Fruit fly (Drosophila melanogaster) whole organism, embryonic: ENCODE measurements around the gene Cont.

ENCODE experiments used
- Atf3 ChIP-seq: fragments of 200-800 bp; sonication (Bioruptor generic); optimal IDR thresholded peaks from 3 replicates; lab custom pipeline; 2016; ENCODE audit warnings: missing biosample characterization, missing genetic modification characterization
- CG10274 ChIP-seq: fragments of 200-800 bp; sonication (Bioruptor generic); optimal IDR thresholded peaks from 3 replicates; lab custom pipeline; 2017; ENCODE audit warnings: missing biosample characterization, mild to moderate bottlenecking, missing genetic modification characterization
- CG10543 ChIP-seq: fragments of 200-800 bp; sonication (Bioruptor generic); optimal IDR thresholded peaks from 3 replicates; lab custom pipeline; 2017; ENCODE audit warnings: missing biosample characterization, mild to moderate bottlenecking, missing genetic modification characterization, moderate library complexity
- CG12155 ChIP-seq: fragments of 200-800 bp; sonication (Bioruptor generic); optimal IDR thresholded peaks from 3 replicates; lab custom pipeline; 2016; ENCODE audit warnings: missing biosample characterization, missing genetic modification characterization
- CG12391 ChIP-seq: fragments of 200-800 bp; sonication (Bioruptor generic); optimal IDR thresholded peaks from 3 replicates; lab custom pipeline; 2018; ENCODE audit warnings: missing biosample characterization, mild to moderate bottlenecking, missing genetic modification characterization, moderate library complexity
- CG15011 ChIP-seq: fragments of 200-800 bp; sonication (Bioruptor generic); optimal IDR thresholded peaks from 3 replicates; lab custom pipeline; 2018; ENCODE audit warnings: missing biosample characterization, mild to moderate bottlenecking, missing genetic modification characterization
- CG15696 ChIP-seq: fragments of 200-800 bp; sonication (Bioruptor generic); optimal IDR thresholded peaks from 2 replicates; lab custom pipeline; 2019; ENCODE audit warnings: missing biosample characterization, mild to moderate bottlenecking, missing genetic modification characterization, moderate library complexity
- CG2199 ChIP-seq: fragments of 200-800 bp; sonication (Bioruptor generic); IDR thresholded peaks from 3 replicates; pipeline ENCODE4 v1.3.6; 2022; ENCODE audit warnings: missing biosample characterization, missing genetic modification characterization
- CG32532 ChIP-seq: fragments of 200-800 bp; sonication (Bioruptor generic); IDR thresholded peaks from 2 replicates; pipeline ENCODE4 v1.3.6; 2022; ENCODE audit warnings: missing biosample characterization, missing genetic modification characterization
- CG8089 ChIP-seq: fragments of 200-800 bp; sonication (Bioruptor generic); optimal IDR thresholded peaks from 3 replicates; lab custom pipeline; 2016; ENCODE audit warnings: missing biosample characterization, missing genetic modification characterization
- CG8290 ChIP-seq, 3 experiments: fragments of 200-800 bp; sonication (Bioruptor generic); optimal IDR thresholded peaks; 2 replicates each; lab custom pipeline; 2016 to 2019; ENCODE audit warnings: missing biosample characterization in 3 of 3, missing genetic modification characterization in 3 of 3, mild to moderate bottlenecking in 2 of 3, moderate library complexity in 1 of 3
- CG9932 ChIP-seq: fragments of 200-800 bp; sonication (Bioruptor generic); IDR thresholded peaks from 2 replicates; pipeline ENCODE4 v1.3.6; 2022; ENCODE audit warnings: missing biosample characterization, missing genetic modification characterization
- Dip3 ChIP-seq: fragments of 200-800 bp; sonication (Bioruptor generic); optimal IDR thresholded peaks from 3 replicates; lab custom pipeline; 2016; ENCODE audit warnings: missing biosample characterization, missing genetic modification characterization
- E2f1 ChIP-seq: fragments of 200-800 bp; sonication (Bioruptor generic); IDR thresholded peaks from 2 replicates; pipeline ENCODE4 v1.3.6; 2022; ENCODE audit warnings: missing biosample characterization, missing genetic modification characterization
- GATAe ChIP-seq: fragments of 200-800 bp; sonication (Bioruptor generic); conservative IDR thresholded peaks from 2 replicates; pipeline ENCODE4 v1.3.6; 2022; ENCODE audit warnings: missing biosample characterization, missing genetic modification characterization
- Gug ChIP-seq: fragments of 200-800 bp; sonication (Bioruptor generic); IDR thresholded peaks from 4 replicates; pipeline ENCODE4 v1.3.6; 2022; ENCODE audit warnings: missing biosample characterization, missing genetic modification characterization
- HHEX ChIP-seq: fragments of 200-800 bp; sonication (Bioruptor generic); optimal IDR thresholded peaks from 3 replicates; lab custom pipeline; 2017; ENCODE audit warnings: missing biosample characterization, mild to moderate bottlenecking, missing genetic modification characterization, missing genetic modification reagents
- Hmr ChIP-seq: fragments of 200-800 bp; sonication (Bioruptor generic); optimal IDR thresholded peaks from 3 replicates; lab custom pipeline; 2017; ENCODE audit warnings: mild to moderate bottlenecking, missing biosample characterization, missing genetic modification reagents, missing genetic modification characterization
- Kr ChIP-seq: fragments of 200-800 bp; sonication (Bioruptor generic); optimal IDR thresholded peaks from 2 replicates; lab custom pipeline; 2017; ENCODE audit warnings: missing biosample characterization, mild to moderate bottlenecking, missing genetic modification characterization
- MBD-R2 ChIP-seq: fragments of 200-800 bp; sonication (Bioruptor generic); IDR thresholded peaks from 2 replicates; pipeline ENCODE4 v1.3.6; 2022; ENCODE audit warnings: missing biosample characterization, missing genetic modification characterization
- MESR4 ChIP-seq: fragments of 200-800 bp; sonication (Bioruptor generic); optimal IDR thresholded peaks from 2 replicates; lab custom pipeline; 2018; ENCODE audit warnings: missing biosample characterization, mild to moderate bottlenecking, missing genetic modification characterization, moderate library complexity
- Med ChIP-seq: fragments of 200-800 bp; sonication (Bioruptor generic); peaks from one replicate; lab custom pipeline; 2016; ENCODE audit warnings: missing biosample characterization, missing genetic modification characterization, mild to moderate bottlenecking, inconsistent platforms, moderate library complexity
- NFAT ChIP-seq: fragments of 200-800 bp; sonication (Bioruptor generic); IDR thresholded peaks from 2 replicates; pipeline ENCODE4 v1.3.6; 2022; ENCODE audit warnings: missing biosample characterization, missing genetic modification characterization
- Opbp ChIP-seq: fragments of 200-800 bp; sonication (Bioruptor generic); IDR thresholded peaks from 3 replicates; pipeline ENCODE4 v1.3.6; 2022; ENCODE audit warnings: missing biosample characterization, missing genetic modification characterization; ENCODE audit not compliant: partially characterized antibody
- Taf1 ChIP-seq: fragments of 200-800 bp; sonication (Bioruptor generic); IDR thresholded peaks from 2 replicates; pipeline ENCODE4 v1.3.6; 2022; ENCODE audit warnings: missing biosample characterization, missing genetic modification characterization
- al ChIP-seq: fragments of 200-800 bp; sonication (Bioruptor generic); IDR thresholded peaks from 2 replicates; pipeline ENCODE4 v1.3.6; 2022; ENCODE audit warnings: missing biosample characterization, missing genetic modification characterization
- chinmo ChIP-seq: fragments of 200-800 bp; sonication (Bioruptor generic); IDR thresholded peaks from 4 replicates; pipeline ENCODE4 v1.3.6; 2022; ENCODE audit warnings: missing biosample characterization, missing genetic modification characterization; ENCODE audit not compliant: partially characterized antibody
- croc ChIP-seq: fragments of 200-800 bp; sonication (Bioruptor generic); conservative IDR thresholded peaks from 3 replicates; pipeline ENCODE4 v1.3.6; 2022; ENCODE audit warnings: missing biosample characterization, missing genetic modification characterization
- cwo ChIP-seq: fragments of 200-800 bp; sonication (Bioruptor generic); optimal IDR thresholded peaks from 3 replicates; lab custom pipeline; 2017; ENCODE audit warnings: missing biosample characterization, missing genetic modification characterization, mild to moderate bottlenecking, moderate library complexity, missing genetic modification reagents
- dpn ChIP-seq, 2 experiments: fragments of 200-800 bp; sonication (Bioruptor generic); optimal IDR thresholded peaks; 3 replicates each; lab custom pipeline; 2016; ENCODE audit warnings: missing biosample characterization in 2 of 2, missing genetic modification characterization in 2 of 2
- ems ChIP-seq: fragments of 200-800 bp; sonication (Bioruptor generic); optimal IDR thresholded peaks from 3 replicates; lab custom pipeline; 2016; ENCODE audit warnings: missing biosample characterization, missing genetic modification characterization
- ewg ChIP-seq: fragments of 200-800 bp; sonication (Bioruptor generic); optimal IDR thresholded peaks from 3 replicates; lab custom pipeline; 2017; ENCODE audit warnings: mild to moderate bottlenecking, missing biosample characterization, missing genetic modification reagents, missing genetic modification characterization
- exex ChIP-seq: fragments of 200-800 bp; sonication (Bioruptor generic); optimal IDR thresholded peaks from 4 replicates; lab custom pipeline; 2018; ENCODE audit warnings: missing biosample characterization, mild to moderate bottlenecking, missing genetic modification characterization, moderate library complexity
- gfzf ChIP-seq: fragments of 200-800 bp; sonication (Bioruptor generic); optimal IDR thresholded peaks from 2 replicates; lab custom pipeline; 2016; ENCODE audit warnings: missing biosample characterization, mild to moderate bottlenecking, missing genetic modification characterization, moderate library complexity
- grau ChIP-seq: fragments of 200-800 bp; optimal IDR thresholded peaks from 3 replicates; lab custom pipeline; 2019; ENCODE audit warnings: missing biosample characterization, mild to moderate bottlenecking, missing genetic modification characterization, moderate library complexity
- grn ChIP-seq: fragments of 200-800 bp; sonication (Bioruptor generic); optimal IDR thresholded peaks from 3 replicates; lab custom pipeline; 2017; ENCODE audit warnings: missing biosample characterization, missing genetic modification characterization
- rib ChIP-seq: fragments of 200-800 bp; sonication (Bioruptor generic); IDR thresholded peaks from 2 replicates; pipeline ENCODE4 v1.3.6; 2022; ENCODE audit warnings: missing biosample characterization, missing genetic modification characterization
- tgo ChIP-seq: fragments of 200-800 bp; sonication (Bioruptor generic); IDR thresholded peaks from 3 replicates; pipeline ENCODE4 v1.3.6; 2022; ENCODE audit warnings: missing biosample characterization, missing genetic modification characterization
- zen2 ChIP-seq: fragments of 200-800 bp; sonication (Bioruptor generic); IDR thresholded peaks from 3 replicates; pipeline ENCODE4 v1.3.6; 2022; ENCODE audit warnings: missing biosample characterization, missing genetic modification characterization; ENCODE audit not compliant: partially characterized antibody

The Cont gene

dm6 chr3R:4403706-4404392, 22.7 kb downstream of the Cont start (continued):
- peak; percentile 35 for TF ChIP-seq CG10543 (GFP tag; lab: Kevin White, UChicago)
- peak; percentile 86 for TF ChIP-seq Med (GFP tag; lab: Kevin White, UChicago)
- TF ChIP-seq CG12391 (tag; lab: Kevin White, UChicago): peak; percentile 16
- TF ChIP-seq CG8290 (GFP tag; optimal IDR thresholded peaks at IDR 0.05; lab: Kevin White, UChicago): peak; percentile 23
- TF ChIP-seq CG8290 (tag; optimal IDR thresholded peaks at IDR 0.05; lab: Kevin White, UChicago): no peak
- TF ChIP-seq E2f1 (GFP tag; lab: Robert Waterston, UW): 0 out of 2 replicates have a peak, but pooled peaks have one; percentile 26
- TF ChIP-seq rib: peak; percentile 88
- peak; percentile 21 for TF ChIP-seq ewg (GFP tag; lab: Kevin White, UChicago)
- no peak for TF ChIP-seq Gug
- peak; percentile 38 for TF ChIP-seq Dip3 (GFP tag; lab: Kevin White, UChicago)
- peak; percentile 8 for TF ChIP-seq CG12155
- peak; percentile 22; the same call in 1 of the 2 replicates for TF ChIP-seq CG32532 (GFP tag; lab: Robert Waterston, UW)
- no peak for TF ChIP-seq Taf1 (GFP tag; lab: Robert Waterston, UW)
- TF ChIP-seq chinmo (GFP tag; lab: Robert Waterston, UW): peak; percentile 57; the same call in 1 of the 4 replicates
- peak; percentile 45; the same call in 1 of the 3 replicates for TF ChIP-seq zen2 (GFP tag; lab: Robert Waterston, UW)
- TF ChIP-seq cwo (GFP tag; lab: Kevin White, UChicago): peak; percentile 35
- TF ChIP-seq MBD-R2 (GFP tag; lab: Robert Waterston, UW): 0 out of 2 replicates have a peak, but pooled peaks have one; percentile 17
- TF ChIP-seq CG8089: no peak
- peak; percentile 45 for TF ChIP-seq Hmr (GFP tag; lab: Kevin White, UChicago)
- peak; percentile 66 for TF ChIP-seq grn
- peak; percentile 19 for TF ChIP-seq Atf3 (GFP tag; lab: Kevin White, UChicago)
- peak; percentile 7 for TF ChIP-seq HHEX (GFP tag; lab: Kevin White, UChicago)
- peak; percentile 54 for TF ChIP-seq GATAe (GFP tag; lab: Robert Waterston, UW)
- TF ChIP-seq Opbp (GFP tag; lab: Robert Waterston, UW): no peak
- TF ChIP-seq CG10274 (GFP tag; lab: Kevin White, UChicago): peak; percentile 9
- TF ChIP-seq tgo (GFP tag; lab: Robert Waterston, UW): no peak; the same call in 2 of the 3 replicates
- no peak for TF ChIP-seq gfzf
- peak; percentile 8 for TF ChIP-seq ems (GFP tag; lab: Kevin White, UChicago)
- peak; percentile 67 for TF ChIP-seq exex (tag; lab: Kevin White, UChicago)
- TF ChIP-seq dpn (GFP tag; optimal IDR thresholded peaks at IDR 0.05; lab: Kevin White, UChicago): peak in 1 of 2 experiments; percentile 39
- TF ChIP-seq CG2199 (GFP tag; lab: Robert Waterston, UW): 0 out of 3 replicates have a peak, but pooled peaks have one; percentile 58
- TF ChIP-seq CG15011 (GFP tag; lab: Kevin White, UChicago): no peak
- no peak for TF ChIP-seq CG9932 (GFP tag; lab: Robert Waterston, UW)
- TF ChIP-seq grau: peak; percentile 79

dm6 chr3R:4407325-4407724, 26.2 kb downstream of the Cont start:
- TF ChIP-seq MESR4 (GFP tag; lab: Kevin White, UChicago) (no peak), croc (no peak), al (no peak), NFAT (GFP tag; lab: Robert Waterston, UW) (no peak), dpn (GFP tag; optimal IDR thresholded peaks at IDR 0.05; lab: Kevin White, UChicago) (no peak), CG15696 (tag; lab: Kevin White, UChicago) (no peak), Kr (GFP tag; lab: Kevin White, UChicago) (no peak)
- TF ChIP-seq, all 482 proteins: peak for 0
